Worm (Caenorhabditis elegans) whole organism, mixed stage, embryonic: ENCODE data around the gene K08E7.4.

Source experiments
- ceh-43 ChIP-seq: fragments of 200-800 bp; sonication (Bioruptor generic); optimal IDR thresholded peaks from 2 replicates; lab custom pipeline; 2018; ENCODE audit warnings: mild to moderate bottlenecking, missing genetic modification characterization, moderate library complexity, missing compliant biosample characterization
- cnd-1 ChIP-seq: fragments of 200-800 bp; sonication (Bioruptor generic); optimal IDR thresholded peaks from 2 replicates; lab custom pipeline; 2018; ENCODE audit warnings: mild to moderate bottlenecking, missing genetic modification characterization, missing compliant biosample characterization
- mep-1 ChIP-seq: fragments of 150-350 bp; optimal IDR thresholded peaks from 2 replicates; lab custom pipeline; 2017; ENCODE audit warnings: missing biosample characterization, missing genetic modification reagents, missing genetic modification characterization, inconsistent platforms
- unc-120 ChIP-seq: sonication (generic microtip); optimal IDR thresholded peaks from 2 replicates; lab custom pipeline; 2017; ENCODE audit warnings: missing genetic modification characterization, missing compliant biosample characterization; ENCODE audit not compliant: poor library complexity, severe bottlenecking
- ztf-11 ChIP-seq: fragments of 150-350 bp; optimal IDR thresholded peaks from 2 replicates; lab custom pipeline; 2014; ENCODE audit warnings: missing biosample characterization, missing genetic modification characterization

ce11 chrIV:12585966-12586365 lies 15.0 kb upstream of the K08E7.4 start, which contains the start of gene K08E7.8:
- TF ChIP-seq cnd-1 (tag; lab: Kevin White, UChicago) (no peak), ceh-43 (no peak), unc-120 (no peak), ztf-11 (tag; lab: Kevin White, UChicago) (no peak), mep-1 (no peak)
